Worm (Caenorhabditis elegans) whole organism, L1 larva: ENCODE results near the gene lin-22.

ENCODE experiments used
- C04F5.9 ChIP-seq: sonication (generic microtip); optimal IDR thresholded peaks from 2 replicates; lab custom pipeline; 2016; ENCODE audit warnings: missing genetic modification characterization, missing compliant biosample characterization
- C34B4.2 ChIP-seq: sonication (generic microtip); optimal IDR thresholded peaks from 2 replicates; lab custom pipeline; 2017; ENCODE audit warnings: mild to moderate bottlenecking, missing genetic modification characterization, missing compliant biosample characterization
- alr-1 ChIP-seq: fragments of 200-800 bp; sonication (Bioruptor generic); optimal IDR thresholded peaks from 2 replicates; lab custom pipeline; 2018; ENCODE audit warnings: borderline replicate concordance, mild to moderate bottlenecking, missing genetic modification characterization, missing compliant biosample characterization
- aly-2 ChIP-seq: fragments of 150-350 bp; optimal IDR thresholded peaks from 2 replicates; lab custom pipeline; 2014; ENCODE audit warnings: missing biosample characterization, missing genetic modification characterization
- ama-1 ChIP-seq: fragments of 150-350 bp; optimal IDR thresholded peaks from 2 replicates; lab custom pipeline; 2014
- blmp-1 ChIP-seq: fragments of 150-350 bp; optimal IDR thresholded peaks from 2 replicates; lab custom pipeline; 2014; ENCODE audit warnings: missing biosample characterization, missing genetic modification characterization
- ceh-88 ChIP-seq: fragments of 200-800 bp; sonication (Bioruptor generic); IDR thresholded peaks from 2 replicates; pipeline ENCODE4 v1.3.6; 2022; ENCODE audit warnings: missing genetic modification characterization, missing compliant biosample characterization
- ceh-90 ChIP-seq: sonication (generic microtip); optimal IDR thresholded peaks from 2 replicates; lab custom pipeline; 2016; ENCODE audit warnings: missing genetic modification characterization, missing compliant biosample characterization
- ces-1 ChIP-seq: fragments of 150-350 bp; optimal IDR thresholded peaks from 2 replicates; lab custom pipeline; 2014; ENCODE audit warnings: missing biosample characterization, missing genetic modification reagents, missing genetic modification characterization
- efl-1 ChIP-seq, 4 experiments: fragments of 150-350 bp; optimal IDR thresholded peaks in 3 of 4; peaks in 1 of 4; 1 replicate in 1 of 4; 2 replicates in 3 of 4; lab custom pipeline; 2014; ENCODE audit warnings: missing biosample characterization in 2 of 4, missing genetic modification characterization in 2 of 4, missing genetic modification reagents in 2 of 4
- efl-3 ChIP-seq: fragments of 200-800 bp; sonication (Bioruptor generic); optimal IDR thresholded peaks from 2 replicates; lab custom pipeline; 2018; ENCODE audit warnings: mild to moderate bottlenecking, missing genetic modification characterization, missing compliant biosample characterization
- egl-27 ChIP-seq, 2 experiments: fragments of 150-350 bp in 1 of 2; sonication (generic microtip); optimal IDR thresholded peaks; 3 replicates each; lab custom pipeline; 2017 to 2018; ENCODE audit warnings: missing biosample characterization in 2 of 2, missing genetic modification characterization in 2 of 2, missing genetic modification reagents in 2 of 2
- elt-2 ChIP-seq: sonication (generic microtip); optimal IDR thresholded peaks from 2 replicates; lab custom pipeline; 2016; ENCODE audit warnings: missing genetic modification characterization, mild to moderate bottlenecking, inconsistent platforms, missing compliant biosample characterization, missing genetic modification reagents
- ets-5 ChIP-seq: fragments of 200-800 bp; sonication (Bioruptor generic); IDR thresholded peaks from 2 replicates; pipeline ENCODE4 v1.3.6; 2022; ENCODE audit warnings: missing genetic modification characterization, missing compliant biosample characterization
- fkh-4 ChIP-seq: sonication (generic microtip); optimal IDR thresholded peaks from 2 replicates; lab custom pipeline; 2016; ENCODE audit warnings: missing compliant biosample characterization, missing genetic modification characterization, borderline replicate concordance
- fkh-8 ChIP-seq: sonication (generic microtip); optimal IDR thresholded peaks from 2 replicates; lab custom pipeline; 2016; ENCODE audit warnings: mild to moderate bottlenecking, missing genetic modification characterization, missing compliant biosample characterization
- fos-1 ChIP-seq: fragments of 150-350 bp; optimal IDR thresholded peaks from 2 replicates; lab custom pipeline; 2014; ENCODE audit warnings: missing biosample characterization, missing genetic modification characterization
- grh-1 ChIP-seq: fragments of 200-800 bp; sonication (Bioruptor generic); IDR thresholded peaks from 2 replicates; pipeline ENCODE4 v1.3.6; 2022; ENCODE audit warnings: missing genetic modification reagents, missing genetic modification characterization, missing compliant biosample characterization
- hlh-17 ChIP-seq: fragments of 200-800 bp; sonication (Bioruptor generic); optimal IDR thresholded peaks from 2 replicates; lab custom pipeline; 2018; ENCODE audit warnings: missing genetic modification characterization, mild to moderate bottlenecking, missing compliant biosample characterization, moderate library complexity, borderline replicate concordance
- hlh-4 ChIP-seq: sonication (generic microtip); optimal IDR thresholded peaks from 2 replicates; lab custom pipeline; 2016; ENCODE audit warnings: mild to moderate bottlenecking, missing genetic modification characterization, missing compliant biosample characterization
- hpl-2 ChIP-seq: fragments of 150-350 bp; optimal IDR thresholded peaks from 2 replicates; lab custom pipeline; 2014; ENCODE audit warnings: missing biosample characterization, missing genetic modification reagents, missing genetic modification characterization
- irx-1 ChIP-seq: sonication (generic microtip); optimal IDR thresholded peaks from 2 replicates; lab custom pipeline; 2016; ENCODE audit warnings: missing genetic modification characterization, missing compliant biosample characterization
- jun-1 ChIP-seq: fragments of 150-350 bp; optimal IDR thresholded peaks from 2 replicates; lab custom pipeline; 2014; ENCODE audit warnings: missing biosample characterization, missing genetic modification reagents, missing genetic modification characterization
- lin-13 ChIP-seq: fragments of 150-350 bp; optimal IDR thresholded peaks from 2 replicates; lab custom pipeline; 2014; ENCODE audit warnings: missing biosample characterization, missing genetic modification reagents, missing genetic modification characterization
- lin-14 ChIP-seq: fragments of 200-800 bp; sonication (Bioruptor generic); optimal IDR thresholded peaks from 2 replicates; lab custom pipeline; 2018; ENCODE audit warnings: mild to moderate bottlenecking, missing genetic modification characterization, moderate library complexity, missing compliant biosample characterization
- lsy-2 ChIP-seq, 2 experiments: fragments of 150-350 bp; optimal IDR thresholded peaks; 2 replicates each; lab custom pipeline; 2014; ENCODE audit warnings: missing biosample characterization in 2 of 2, missing genetic modification characterization in 2 of 2
- mef-2 ChIP-seq: fragments of 150-350 bp; optimal IDR thresholded peaks from 2 replicates; lab custom pipeline; 2014; ENCODE audit warnings: missing biosample characterization, missing genetic modification characterization
- nhr-11 ChIP-seq: fragments of 150-350 bp; optimal IDR thresholded peaks from 2 replicates; lab custom pipeline; 2014; ENCODE audit warnings: missing biosample characterization, missing genetic modification characterization
- nhr-12 ChIP-seq: sonication (generic microtip); optimal IDR thresholded peaks from 2 replicates; lab custom pipeline; 2017; ENCODE audit warnings: missing biosample characterization, missing genetic modification characterization
- nhr-19 ChIP-seq: fragments of 200-800 bp; sonication (Bioruptor generic); conservative IDR thresholded peaks from 2 replicates; pipeline ENCODE4 v1.3.6; 2022; ENCODE audit warnings: missing genetic modification characterization, missing compliant biosample characterization
- nhr-20 ChIP-seq: sonication (generic microtip); optimal IDR thresholded peaks from 2 replicates; lab custom pipeline; 2016; ENCODE audit warnings: mild to moderate bottlenecking, missing genetic modification characterization, missing compliant biosample characterization
- nhr-237 ChIP-seq: fragments of 150-350 bp; optimal IDR thresholded peaks from 2 replicates; lab custom pipeline; 2014; ENCODE audit warnings: missing biosample characterization, missing genetic modification characterization
- nhr-47 ChIP-seq: sonication (generic microtip); optimal IDR thresholded peaks from 2 replicates; lab custom pipeline; 2016; ENCODE audit warnings: mild to moderate bottlenecking, missing genetic modification characterization, moderate library complexity, missing compliant biosample characterization
- nhr-71 ChIP-seq: sonication (generic microtip); optimal IDR thresholded peaks from 2 replicates; lab custom pipeline; 2016; ENCODE audit warnings: mild to moderate bottlenecking, missing genetic modification characterization, moderate library complexity, missing compliant biosample characterization
- nhr-76 ChIP-seq: sonication (generic microtip); optimal IDR thresholded peaks from 2 replicates; lab custom pipeline; 2017; ENCODE audit warnings: missing biosample characterization, missing genetic modification characterization
- nhr-85 ChIP-seq: sonication (generic microtip); peaks from one replicate; lab custom pipeline; 2016; ENCODE audit warnings: missing genetic modification characterization, inconsistent platforms, missing compliant biosample characterization
- nhr-90 ChIP-seq: sonication (generic microtip); optimal IDR thresholded peaks from 2 replicates; lab custom pipeline; 2016; ENCODE audit warnings: mild to moderate bottlenecking, missing genetic modification characterization, missing compliant biosample characterization; ENCODE audit not compliant: poor library complexity
- pag-3 ChIP-seq: sonication (generic microtip); optimal IDR thresholded peaks from 2 replicates; lab custom pipeline; 2017; ENCODE audit warnings: missing genetic modification characterization, mild to moderate bottlenecking, missing compliant biosample characterization, antibody characterized with exemption, borderline replicate concordance; ENCODE audit not compliant: insufficient read depth
- pqm-1 ChIP-seq: sonication (generic microtip); optimal IDR thresholded peaks from 3 replicates; lab custom pipeline; 2017; ENCODE audit warnings: missing biosample characterization, missing genetic modification characterization
- skn-1 ChIP-seq: fragments of 150-350 bp; optimal IDR thresholded peaks from 2 replicates; lab custom pipeline; 2014; ENCODE audit warnings: missing biosample characterization, missing genetic modification characterization
- sox-4 ChIP-seq: sonication (generic microtip); optimal IDR thresholded peaks from 2 replicates; lab custom pipeline; 2016; ENCODE audit warnings: missing genetic modification characterization, missing compliant biosample characterization
- tbx-2 ChIP-seq: sonication (generic microtip); optimal IDR thresholded peaks from 2 replicates; lab custom pipeline; 2016; ENCODE audit warnings: missing genetic modification characterization, missing compliant biosample characterization
- tlp-1 ChIP-seq: fragments of 150-350 bp; optimal IDR thresholded peaks from 2 replicates; lab custom pipeline; 2014; ENCODE audit warnings: missing biosample characterization, missing genetic modification characterization
- unc-130 ChIP-seq: fragments of 150-350 bp; optimal IDR thresholded peaks from 2 replicates; lab custom pipeline; 2017; ENCODE audit warnings: missing biosample characterization, missing genetic modification characterization, inconsistent platforms
- unc-62 ChIP-seq: fragments of 150-350 bp; optimal IDR thresholded peaks from 2 replicates; lab custom pipeline; 2014; ENCODE audit warnings: missing biosample characterization, missing genetic modification reagents, missing genetic modification characterization
- unc-86 ChIP-seq: sonication (generic microtip); optimal IDR thresholded peaks from 2 replicates; lab custom pipeline; 2016; ENCODE audit warnings: missing genetic modification characterization, missing compliant biosample characterization
- vab-15 ChIP-seq: sonication (generic microtip); optimal IDR thresholded peaks from 2 replicates; lab custom pipeline; 2017; ENCODE audit warnings: missing genotype, mild to moderate bottlenecking, missing genetic modification characterization, missing compliant biosample characterization
- zag-1 ChIP-seq: fragments of 150-350 bp; optimal IDR thresholded peaks from 2 replicates; lab custom pipeline; 2014; ENCODE audit warnings: missing biosample characterization, missing genetic modification characterization
- zip-4 ChIP-seq: fragments of 200-800 bp; sonication (Bioruptor generic); optimal IDR thresholded peaks from 2 replicates; lab custom pipeline; 2018; ENCODE audit warnings: mild to moderate bottlenecking, missing genetic modification characterization, moderate library complexity, missing compliant biosample characterization
- ztf-11 ChIP-seq, 2 experiments: sonication (generic microtip); optimal IDR thresholded peaks; 2 replicates each; lab custom pipeline; 2016 to 2017; ENCODE audit warnings: missing genetic modification characterization in 2 of 2, missing biosample characterization in 1 of 2, missing compliant biosample characterization in 1 of 2
- ztf-4 ChIP-seq: fragments of 150-350 bp; optimal IDR thresholded peaks from 2 replicates; lab custom pipeline; 2014; ENCODE audit warnings: missing biosample characterization, missing genetic modification characterization

lin-22 gene

DNA sequence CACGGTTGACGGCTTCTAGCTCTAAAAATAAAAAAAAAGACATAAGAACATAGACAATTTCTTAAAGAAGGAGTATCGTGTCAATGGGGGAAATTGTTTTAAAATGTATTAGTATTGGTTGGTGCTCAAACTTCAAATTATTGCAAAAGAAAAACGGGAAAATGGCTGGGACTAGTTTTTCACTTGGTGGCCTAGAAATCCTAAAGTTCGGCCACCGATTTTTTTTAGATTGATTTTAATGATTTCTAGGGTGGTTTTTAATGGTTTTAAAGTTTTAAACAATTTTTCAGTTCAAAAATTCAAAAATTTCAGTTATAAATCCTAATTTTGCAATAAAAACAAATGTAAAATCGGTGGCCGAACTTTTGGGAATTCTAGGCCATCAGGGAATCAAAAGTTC, 32.8 kb upstream of the lin-22 start:
- no peak for TF ChIP-seq nhr-90 (tag; lab: Kevin White, UChicago)
- TF ChIP-seq grh-1 (GFP tag; lab: Robert Waterston, UW), result no peak
- no peak for TF ChIP-seq ztf-11 (tag; optimal IDR thresholded peaks at IDR 0.05; lab: Kevin White, UChicago)
- TF ChIP-seq fkh-4 (tag; lab: Kevin White, UChicago), result no peak
- TF ChIP-seq unc-62 (GFP tag; lab: Kevin White, UChicago), result no peak
- no peak for TF ChIP-seq nhr-237 (tag; lab: Kevin White, UChicago)
- no peak for TF ChIP-seq nhr-11
- TF ChIP-seq efl-1 (optimal IDR thresholded peaks at IDR 0.05; lab: Kevin White, UChicago), result no peak
- peak in 1 of 2 experiments; percentile 85 for TF ChIP-seq efl-1 (GFP tag; optimal IDR thresholded peaks at IDR 0.05 in 1 of 2; lab: Kevin White, UChicago)
- no peak for TF ChIP-seq efl-3
- TF ChIP-seq aly-2 (tag; lab: Kevin White, UChicago), result no peak
- no peak for TF ChIP-seq hlh-4
- no peak for TF ChIP-seq hpl-2 (GFP tag; lab: Kevin White, UChicago)
- TF ChIP-seq hlh-17 (GFP tag; lab: Kevin White, UChicago), result no peak
- no peak for TF ChIP-seq nhr-47
- no peak for TF ChIP-seq ets-5 (GFP tag; lab: Robert Waterston, UW)
- no peak for TF ChIP-seq ces-1 (GFP tag; lab: Kevin White, UChicago)
- peak; percentile 18 for TF ChIP-seq irx-1 (tag; lab: Kevin White, UChicago)

ce11 chrIV:2990519-2990918, 29.0 kb upstream of the lin-22 start:
- TF ChIP-seq lin-14 (GFP tag; lab: Kevin White, UChicago), result peak; percentile 72
- no peak for TF ChIP-seq jun-1 (tag; lab: Kevin White, UChicago)
- TF ChIP-seq fos-1, result no peak
- TF ChIP-seq mef-2 (tag; lab: Kevin White, UChicago), result no peak
- no peak for TF ChIP-seq zip-4
- no peak for TF ChIP-seq nhr-76
- TF ChIP-seq ceh-88 (GFP tag; lab: Robert Waterston, UW), result no peak
- TF ChIP-seq efl-3, result no peak
- no peak for TF ChIP-seq sox-4 (tag; lab: Kevin White, UChicago)
- peak; percentile 67 for TF ChIP-seq nhr-85 (tag; lab: Kevin White, UChicago)
- no peak for TF ChIP-seq ceh-90 (tag; lab: Kevin White, UChicago)
- no peak for TF ChIP-seq C34B4.2 (tag; lab: Kevin White, UChicago)
- no peak for TF ChIP-seq alr-1 (tag; lab: Kevin White, UChicago)
- no peak for TF ChIP-seq unc-62 (GFP tag; lab: Kevin White, UChicago)
- no peak for TF ChIP-seq nhr-12 (tag; lab: Kevin White, UChicago)
- TF ChIP-seq ces-1 (GFP tag; lab: Kevin White, UChicago), result no peak
- no peak for TF ChIP-seq zag-1 (tag; lab: Kevin White, UChicago)
- TF ChIP-seq C04F5.9, result no peak
- TF ChIP-seq nhr-19 (GFP tag; lab: Robert Waterston, UW), result peak; percentile 28; the same call in 1 of the 2 replicates
- TF ChIP-seq tlp-1 (tag; lab: Kevin White, UChicago), result no peak
- TF ChIP-seq ztf-4, result no peak
- TF ChIP-seq nhr-20 (tag; lab: Kevin White, UChicago), result peak; percentile 8
- TF ChIP-seq nhr-71 (tag; lab: Kevin White, UChicago), result peak; percentile 55
- peak; percentile 39 for TF ChIP-seq skn-1
- no peak for TF ChIP-seq fkh-4 (tag; lab: Kevin White, UChicago)
- TF ChIP-seq ama-1 (lab: Kevin White, UChicago), result no peak
- no peak for TF ChIP-seq aly-2 (tag; lab: Kevin White, UChicago)
- TF ChIP-seq lin-13 (GFP tag; lab: Kevin White, UChicago), result no peak
- TF ChIP-seq egl-27 (tag; optimal IDR thresholded peaks at IDR 0.05; lab: Kevin White, UChicago), result no peak
- TF ChIP-seq vab-15 (tag; lab: Kevin White, UChicago), result no peak
- peak; percentile 69 for TF ChIP-seq unc-86 (tag; lab: Kevin White, UChicago)
- TF ChIP-seq grh-1 (GFP tag; lab: Robert Waterston, UW), result no peak
- TF ChIP-seq elt-2 (tag; lab: Kevin White, UChicago), result no peak
- TF ChIP-seq tbx-2 (tag; lab: Kevin White, UChicago), result peak; percentile 41
- peak; percentile 82 for TF ChIP-seq fkh-8 (tag; lab: Kevin White, UChicago)
- no peak for TF ChIP-seq irx-1 (tag; lab: Kevin White, UChicago)
- TF ChIP-seq pqm-1, result no peak
- peak in 1 of 2 experiments; percentile 28 for TF ChIP-seq lsy-2 (tag; optimal IDR thresholded peaks at IDR 0.05; lab: Kevin White, UChicago)
- TF ChIP-seq unc-130 (tag; lab: Kevin White, UChicago), result no peak
- TF ChIP-seq ztf-11 (tag; optimal IDR thresholded peaks at IDR 0.05; lab: Kevin White, UChicago), result peak in 1 of 2 experiments; percentile 32
- TF ChIP-seq blmp-1, result no peak
- no peak for TF ChIP-seq pag-3 (tag; lab: Kevin White, UChicago)
